Worm (Caenorhabditis elegans): ENCODE data around the gene Y12A6A.1.

- no peak for TF ChIP-seq ceh-36 (tag; optimal IDR thresholded peaks at IDR 0.05)
- no peak for TF ChIP-seq ama-1 (optimal IDR thresholded peaks at IDR 0.05)
- no peak for TF ChIP-seq flt-1 (GFP tag; IDR thresholded peaks at IDR 0.05)
- no peak for TF ChIP-seq scrt-1 (GFP tag; IDR thresholded peaks at IDR 0.05)
- TF ChIP-seq aly-1 (tag; optimal IDR thresholded peaks at IDR 0.05): no peak
- TF ChIP-seq ets-7 (tag; optimal IDR thresholded peaks at IDR 0.05): no peak
These were observed 9.7 kb upstream of the Y12A6A.1 start, which contains the start of gene nlg-1 for ce11 chrX:13631122-13631672.
